Worm (Caenorhabditis elegans) whole organism, dauer: Measurements from ENCODE around the gene kat-1.

Experiments
- unc-62 ChIP-seq: sonication (generic microtip); optimal IDR thresholded peaks from 2 replicates; lab custom pipeline; 2017; ENCODE audit warnings: missing biosample characterization, missing genetic modification reagents, missing genetic modification characterization

kat-1 gene

DNA sequence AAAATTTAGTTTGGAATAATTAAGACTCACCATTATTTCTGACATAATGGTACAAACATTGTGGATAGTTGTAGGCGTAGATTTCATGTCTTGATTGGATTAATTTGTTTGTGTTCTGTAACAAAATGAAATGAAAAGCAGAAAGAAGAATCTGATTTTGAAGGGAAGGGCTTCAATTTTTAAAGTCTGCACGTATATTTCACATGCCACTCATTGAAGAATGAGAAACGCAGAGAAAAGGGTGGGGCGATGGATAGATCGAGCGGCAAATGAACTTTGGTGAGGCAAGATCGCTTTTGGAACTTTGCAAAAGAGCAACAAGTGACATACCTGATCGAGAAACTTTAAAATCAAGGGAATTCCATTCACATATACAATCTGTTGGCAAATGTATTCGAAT is 28.7 kb downstream of the kat-1 start:
- no peak for TF ChIP-seq unc-62 (GFP tag; lab: Kevin White, UChicago)

DNA sequence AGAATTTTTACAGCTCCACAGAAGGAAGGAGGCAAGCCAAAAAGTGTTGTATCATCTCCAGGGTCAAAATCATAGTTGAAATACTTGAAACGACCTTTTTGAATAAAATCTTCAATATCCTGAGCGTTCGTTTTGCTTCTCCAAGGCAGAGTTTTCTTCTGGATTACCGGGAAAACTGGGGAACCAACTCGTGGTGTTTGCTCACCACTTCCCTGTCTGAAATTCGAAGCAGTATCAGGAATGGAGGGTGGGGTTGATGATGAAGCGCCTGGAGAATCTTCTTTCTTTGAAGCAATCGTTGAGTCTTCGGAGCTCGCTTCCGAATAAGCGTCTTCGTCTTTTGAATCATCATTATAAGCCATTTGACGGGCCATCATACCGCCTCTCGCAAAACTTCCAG is 29.5 kb downstream of the kat-1 start:
- no peak for TF ChIP-seq unc-62 (GFP tag; lab: Kevin White, UChicago)

DNA sequence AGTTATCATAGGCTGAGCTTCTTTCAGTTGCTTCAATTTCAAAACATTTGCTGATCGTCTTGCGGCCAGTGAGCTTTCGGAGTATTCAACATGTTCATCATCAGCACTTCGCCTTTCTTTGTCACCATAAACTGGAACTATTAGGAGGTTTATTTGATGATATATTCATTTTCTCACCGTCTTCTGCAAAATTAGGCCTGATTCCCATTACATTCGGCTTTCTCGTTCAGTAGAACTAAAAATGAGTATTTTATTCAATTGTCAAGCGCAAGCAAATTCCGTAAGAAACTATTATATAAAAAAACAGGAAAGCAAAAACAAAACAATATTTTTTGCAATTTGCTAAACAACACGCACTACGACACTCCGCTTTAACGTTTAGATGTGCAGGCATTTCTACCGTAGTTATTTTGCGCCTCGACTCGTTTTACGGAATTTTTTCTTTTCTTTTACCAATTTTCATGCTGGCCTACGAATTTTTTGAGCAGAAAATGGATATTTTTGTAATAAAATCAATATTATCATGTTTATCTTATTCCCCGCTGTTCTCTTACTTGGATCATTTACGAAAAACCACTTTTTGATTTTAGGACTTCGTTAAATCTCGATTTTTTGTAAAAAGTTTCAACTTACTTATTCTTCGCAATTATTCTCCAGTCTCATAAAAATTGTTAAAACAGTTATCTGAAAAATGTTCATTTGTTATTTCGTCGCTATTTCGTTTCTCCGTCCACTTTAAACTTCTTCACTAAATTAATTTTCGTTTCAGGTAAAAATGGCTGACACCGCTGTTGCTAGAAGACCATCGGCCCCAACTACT is 31.4 kb downstream of the kat-1 start, which contains the start of the genes farl-11 and rpl-33:
Gene farl-11, minus strand, starts transcription at position 242 of the 820 bp plus-strand sequence.
Gene rpl-33, plus strand, starts transcription at position 770 of the 820 bp plus-strand sequence.
- no peak for TF ChIP-seq unc-62 (GFP tag; lab: Kevin White, UChicago)

DNA sequence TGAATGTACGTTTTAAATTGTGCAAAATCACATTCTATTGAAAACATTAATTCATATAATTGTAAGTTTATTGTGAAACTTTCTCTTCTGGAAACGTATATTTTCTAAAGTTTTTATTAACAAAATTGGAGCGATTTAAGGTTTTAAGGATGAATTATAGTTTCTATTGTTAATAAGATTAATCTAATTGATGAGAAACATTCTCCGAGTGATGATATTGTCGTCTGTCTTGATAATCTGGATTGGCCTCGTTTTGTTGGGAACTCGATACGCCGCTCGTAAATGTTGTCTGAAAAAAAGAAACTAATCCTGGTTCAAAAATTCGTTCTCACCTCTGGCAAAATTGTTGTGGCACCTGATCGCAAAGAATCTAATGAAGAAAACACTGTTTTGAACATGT is 32.7 kb downstream of the kat-1 start:
- TF ChIP-seq unc-62 (GFP tag; lab: Kevin White, UChicago), result no peak

DNA sequence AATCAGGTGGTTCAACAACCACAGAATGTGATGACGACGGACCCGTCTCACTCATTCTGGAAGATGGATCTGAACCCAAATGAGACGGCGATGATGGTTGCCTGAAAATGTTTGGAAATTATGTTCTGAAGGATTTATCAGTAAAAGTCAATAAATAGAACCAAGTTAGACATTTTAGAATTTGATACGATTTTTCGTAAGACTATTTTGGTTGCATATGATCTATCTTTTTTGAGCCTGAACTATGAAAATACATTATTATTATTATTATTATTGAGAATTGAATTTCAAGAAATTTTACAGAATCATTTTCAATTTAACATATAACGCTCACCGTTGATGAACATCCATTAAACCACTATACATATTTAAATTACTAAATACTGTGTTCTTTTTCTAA is 36.3 kb downstream of the kat-1 start, which contains the start of gene F10E7.9:
Gene F10E7.9, minus strand, starts transcription at position 101 of the 400 bp plus-strand sequence.
- no peak for TF ChIP-seq unc-62 (GFP tag; lab: Kevin White, UChicago)

DNA sequence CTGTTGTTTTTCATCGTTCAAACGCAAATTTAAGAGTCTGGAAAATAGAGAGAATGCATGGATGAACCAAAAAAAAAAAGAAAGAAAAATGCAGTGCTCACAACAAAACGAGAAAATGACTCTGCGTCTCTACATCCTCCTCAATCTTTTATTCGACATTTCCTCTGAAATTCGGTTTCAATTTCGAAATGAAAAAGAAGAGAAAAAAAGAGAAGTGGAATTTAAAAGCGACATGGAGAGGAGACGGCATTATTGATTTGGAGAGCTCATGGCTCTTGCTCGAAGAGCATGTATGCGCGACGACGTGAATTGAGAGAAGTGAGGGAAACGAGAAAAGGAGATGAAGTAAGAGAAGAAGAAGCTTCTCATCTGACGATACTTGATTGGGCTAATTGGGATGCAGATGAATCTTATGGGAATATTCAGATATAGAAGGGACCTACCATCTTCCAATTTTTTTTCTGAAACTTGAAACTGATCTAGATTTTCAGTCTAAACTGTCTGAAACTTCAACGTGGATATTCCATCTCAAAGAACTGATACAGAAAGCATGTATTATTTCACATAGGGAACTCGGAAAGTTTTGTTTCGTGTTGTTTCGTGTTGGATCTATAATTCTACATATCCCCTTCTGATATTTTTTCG is 37.5 kb downstream of the kat-1 start:
- no peak for TF ChIP-seq unc-62 (GFP tag; lab: Kevin White, UChicago)

DNA sequence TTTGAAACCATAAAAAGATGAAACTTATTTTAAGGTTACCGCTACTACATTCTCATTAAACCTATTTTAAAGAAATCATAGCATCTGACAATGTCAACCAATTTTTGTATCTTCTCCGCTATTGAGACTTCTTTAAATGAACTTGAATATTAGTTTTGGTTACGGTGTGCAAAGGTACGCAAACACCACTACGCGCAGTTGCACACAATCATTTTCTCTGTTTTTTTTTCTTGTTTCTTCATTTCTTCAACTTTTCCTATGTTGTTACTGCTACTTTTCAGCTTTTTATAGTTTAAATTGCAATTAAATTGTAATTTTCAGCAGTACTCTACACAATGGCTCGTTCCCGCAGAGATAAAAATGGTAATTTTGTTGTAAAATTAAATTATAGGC is 38.0 kb downstream of the kat-1 start, which contains the start of gene F10E7.5:
Gene F10E7.5, plus strand, starts transcription at position 322 of the 393 bp plus-strand sequence.
- no peak for TF ChIP-seq unc-62 (GFP tag; lab: Kevin White, UChicago)

DNA sequence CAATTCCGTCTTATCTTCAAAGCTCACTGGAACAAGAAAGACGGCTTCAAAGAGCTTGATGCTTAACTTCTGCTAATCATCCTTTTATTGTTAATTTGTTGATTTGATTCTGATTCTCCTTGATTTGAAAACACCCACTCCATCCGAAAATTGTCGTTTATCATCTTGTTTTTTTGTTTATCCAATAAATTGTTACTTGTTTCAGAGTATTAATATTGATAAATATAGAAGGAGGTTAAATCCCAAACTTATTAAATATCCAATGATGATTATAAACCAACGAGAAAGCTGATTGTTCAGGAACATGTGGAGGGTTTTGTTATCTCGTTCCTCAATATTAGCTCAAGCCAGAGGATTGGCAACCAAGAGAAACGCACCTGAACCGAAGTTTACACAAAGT is 39.2 kb downstream of the kat-1 start, which contains the start of gene F10E7.6:
Gene F10E7.6, plus strand, starts transcription at position 301 of the 400 bp plus-strand sequence.
- no peak for TF ChIP-seq unc-62 (GFP tag; lab: Kevin White, UChicago)

DNA sequence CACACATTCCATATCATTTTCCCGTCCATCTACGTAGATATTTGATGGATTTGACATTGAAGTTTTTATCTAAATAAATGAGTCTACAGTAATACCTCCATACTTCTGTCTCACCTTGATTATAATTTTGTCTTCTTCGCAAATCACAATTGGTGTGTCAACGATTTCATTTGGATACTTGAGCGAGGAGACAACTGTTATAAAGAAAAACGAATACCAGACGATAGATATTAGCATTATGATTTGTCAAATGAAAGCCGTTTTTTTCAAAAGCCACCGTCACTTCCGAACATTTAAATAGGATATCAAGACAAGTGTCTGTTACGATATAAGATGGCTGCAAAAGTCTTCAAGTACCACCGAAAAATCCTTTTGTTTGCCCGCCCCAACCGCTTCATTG is 42.0 kb downstream of the kat-1 start, which contains the start of gene cutl-5:
Gene cutl-5, minus strand, starts transcription at position 269 of the 400 bp plus-strand sequence.
- TF ChIP-seq unc-62 (GFP tag; lab: Kevin White, UChicago), result no peak

DNA sequence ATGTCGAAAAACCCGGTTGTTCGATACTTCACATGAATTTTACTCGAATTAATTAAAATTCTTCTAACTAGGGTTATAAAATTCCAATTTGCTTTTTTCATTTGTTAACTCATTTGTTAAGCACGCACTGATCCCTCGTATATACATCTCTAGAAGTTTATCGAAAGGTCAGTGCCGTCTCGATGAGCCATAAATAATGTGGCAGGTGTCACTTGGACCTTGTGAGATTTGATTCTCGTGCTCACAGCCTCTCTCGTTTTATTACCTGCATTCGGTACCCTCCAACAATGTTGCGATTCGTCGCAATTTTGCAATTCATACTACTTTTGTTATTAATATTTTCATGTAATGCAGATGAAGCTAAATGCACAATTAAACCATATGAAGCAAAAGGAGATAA is 42.7 kb downstream of the kat-1 start, which contains the start of gene spon-1:
Gene spon-1, plus strand, starts transcription at position 208 of the 400 bp plus-strand sequence.
- no peak for TF ChIP-seq unc-62 (GFP tag; lab: Kevin White, UChicago)

DNA sequence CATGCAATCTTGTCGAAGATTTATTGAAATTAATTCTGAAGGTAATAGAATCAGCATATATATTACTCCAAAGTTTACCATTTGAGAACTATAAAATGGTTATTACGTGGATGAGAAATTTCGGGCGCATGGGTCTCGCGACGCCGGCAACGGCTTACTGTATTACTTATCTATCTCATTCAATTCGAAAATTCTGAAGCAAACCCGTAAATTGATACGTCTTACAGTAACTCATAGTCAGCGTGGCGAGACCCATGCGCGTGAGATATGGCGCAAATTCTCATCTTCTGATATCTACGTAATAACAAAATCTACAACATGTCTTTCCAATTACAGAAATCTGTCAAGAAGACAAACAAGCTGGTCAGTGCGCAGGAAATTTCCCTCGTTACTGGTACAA is 45.9 kb downstream of the kat-1 start:
- TF ChIP-seq unc-62 (GFP tag; lab: Kevin White, UChicago), result no peak

DNA sequence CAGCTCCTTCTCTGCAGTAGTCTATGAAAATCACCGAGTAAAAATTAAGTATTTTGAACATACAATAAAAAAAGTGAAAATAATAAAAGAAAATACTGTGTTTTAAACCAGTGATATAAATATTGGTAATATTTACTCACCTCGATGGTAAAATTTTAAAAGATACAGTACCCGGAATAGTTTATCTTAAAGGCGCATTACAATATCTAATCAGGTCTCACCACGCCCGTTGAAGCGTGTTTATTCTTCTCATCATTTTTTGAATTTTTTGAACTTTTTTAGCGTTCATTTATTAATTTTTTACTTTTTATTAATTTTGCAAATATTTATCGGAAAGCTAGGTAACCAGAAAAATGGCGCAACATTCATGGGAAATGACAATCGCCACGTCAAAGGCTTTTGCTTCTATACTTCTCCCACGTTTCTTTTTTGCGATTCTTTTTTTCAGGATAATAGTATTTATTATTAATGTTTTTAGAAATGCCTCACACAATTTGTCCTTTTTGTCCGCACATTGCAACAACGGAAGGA is 48.2 kb downstream of the kat-1 start, which contains the start of gene F10E7.2:
Gene F10E7.2, plus strand, starts transcription at position 481 of the 531 bp plus-strand sequence.
- no peak for TF ChIP-seq unc-62 (GFP tag; lab: Kevin White, UChicago)

DNA sequence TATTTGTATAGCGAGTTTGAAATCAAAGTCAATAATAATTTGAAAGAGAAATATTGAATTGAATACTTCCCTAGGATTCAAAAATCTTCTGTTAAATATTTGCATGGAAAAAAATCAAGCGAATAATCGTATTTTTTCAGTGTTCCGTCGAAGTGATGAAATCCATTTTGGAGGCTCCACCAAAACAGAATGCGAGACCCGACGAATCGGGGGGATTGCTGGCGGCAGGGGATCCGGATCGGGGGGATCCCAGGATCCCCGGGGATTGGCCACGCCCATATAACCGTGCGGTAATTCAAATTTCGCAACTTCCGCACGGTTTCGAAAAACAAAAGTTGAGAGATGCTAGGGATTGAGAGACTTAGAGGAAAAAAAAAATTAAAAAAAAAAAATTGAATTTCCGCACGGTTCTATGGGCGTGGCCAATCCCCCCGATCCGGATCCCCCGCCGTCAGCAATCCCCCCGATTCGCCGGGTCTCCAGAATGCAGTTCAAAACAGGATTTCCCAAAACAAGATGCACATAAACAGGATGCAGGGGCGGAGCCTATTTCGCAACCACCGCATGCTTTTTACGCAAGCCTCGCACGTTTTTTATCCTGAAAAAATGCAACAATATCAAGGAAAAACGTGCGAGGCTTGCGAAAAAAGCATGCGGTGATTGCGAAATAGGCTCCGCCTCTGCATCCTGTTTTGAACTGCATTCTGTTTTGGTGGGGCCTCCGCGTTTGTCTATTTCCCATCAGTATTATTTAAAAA is 49.2 kb downstream of the kat-1 start, which contains the start of gene F10E7.11:
Gene F10E7.11, minus strand, starts transcription at position 232 of the 758 bp plus-strand sequence.
- no peak for TF ChIP-seq unc-62 (GFP tag; lab: Kevin White, UChicago)
